Fruit fly (Drosophila melanogaster): ENCODE results near the gene mus302.

DNA sequence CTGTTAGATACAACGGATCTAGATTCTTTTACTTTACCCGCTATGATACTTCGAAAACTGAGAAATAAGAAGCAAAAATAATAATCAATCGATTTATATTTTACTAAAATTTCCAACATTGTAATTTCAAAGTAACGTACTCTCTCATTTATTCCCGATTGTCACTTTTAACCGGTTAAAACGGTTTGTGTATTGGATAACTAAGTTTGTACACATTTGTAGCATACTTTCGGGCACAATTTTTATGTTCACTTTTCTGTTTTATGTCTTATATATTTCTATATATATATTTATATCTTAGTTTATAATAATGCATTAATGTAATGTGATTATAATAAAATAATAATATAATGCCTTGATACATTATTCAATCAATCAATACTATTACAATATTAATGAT lies 37.9 kb downstream of the mus302 start:
- TF ChIP-seq Mnt (GFP tag; optimal IDR thresholded peaks at IDR 0.05) (no peak), kay (GFP tag; ENCODE audit: borderline replicate concordance) (no peak), CG7101 (tag; optimal IDR thresholded peaks at IDR 0.05) (no peak), CG33017 (tag; optimal IDR thresholded peaks at IDR 0.05) (no peak), CG1620 (GFP tag; optimal IDR thresholded peaks at IDR 0.05) (no peak), CG14711 (tag; optimal IDR thresholded peaks at IDR 0.05) (no peak)

Data from whole organism, adult.